Worm (Caenorhabditis elegans) whole organism, late embryonic: ENCODE measurements around the gene srv-2.
A peak's percentile ranks its signal among the peaks of the same experiment; 100 is the strongest.

Source experiments
- C08G9.2 ChIP-seq: sonication (generic microtip); optimal IDR thresholded peaks from 2 replicates; lab custom pipeline; 2016; ENCODE audit warnings: mild to moderate bottlenecking, missing genetic modification characterization, moderate library complexity, missing compliant biosample characterization
- C38D4.7 ChIP-seq: fragments of 200-800 bp; sonication (Bioruptor generic); optimal IDR thresholded peaks from 2 replicates; lab custom pipeline; 2018; ENCODE audit warnings: mild to moderate bottlenecking, missing genetic modification characterization, moderate library complexity, missing compliant biosample characterization
- K02D7.2 ChIP-seq: sonication (generic microtip); optimal IDR thresholded peaks from 2 replicates; lab custom pipeline; 2017; ENCODE audit warnings: mild to moderate bottlenecking, missing genetic modification characterization, missing compliant biosample characterization
- K09A11.1 ChIP-seq: sonication (generic microtip); optimal IDR thresholded peaks from 2 replicates; lab custom pipeline; 2017; ENCODE audit warnings: antibody characterized with exemption, mild to moderate bottlenecking, missing genetic modification characterization, missing compliant biosample characterization; ENCODE audit not compliant: insufficient read depth
- Y22D7AL.16 ChIP-seq: sonication (generic microtip); optimal IDR thresholded peaks from 2 replicates; lab custom pipeline; 2016; ENCODE audit warnings: missing genetic modification characterization, missing compliant biosample characterization
- ceh-18 ChIP-seq: sonication (generic microtip); optimal IDR thresholded peaks from 2 replicates; lab custom pipeline; 2016; ENCODE audit warnings: missing genetic modification characterization, missing compliant biosample characterization
- ceh-19 ChIP-seq: fragments of 200-800 bp; sonication (Bioruptor generic); optimal IDR thresholded peaks from 2 replicates; lab custom pipeline; 2018; ENCODE audit warnings: mild to moderate bottlenecking, missing genetic modification characterization, missing compliant biosample characterization
- ceh-34 ChIP-seq: sonication (generic microtip); optimal IDR thresholded peaks from 2 replicates; lab custom pipeline; 2016; ENCODE audit warnings: mild to moderate bottlenecking, missing genetic modification characterization, missing compliant biosample characterization
- ceh-9 ChIP-seq: sonication (generic microtip); optimal IDR thresholded peaks from 2 replicates; lab custom pipeline; 2016; ENCODE audit warnings: mild to moderate bottlenecking, missing genetic modification characterization, inconsistent platforms, missing compliant biosample characterization
- dve-1 ChIP-seq: sonication (generic microtip); optimal IDR thresholded peaks from 2 replicates; lab custom pipeline; 2017; ENCODE audit warnings: antibody characterized with exemption, mild to moderate bottlenecking, missing genetic modification characterization, missing compliant biosample characterization
- elt-2 ChIP-seq: sonication (generic microtip); optimal IDR thresholded peaks from 2 replicates; lab custom pipeline; 2016; ENCODE audit warnings: missing genetic modification reagents, missing genetic modification characterization, missing compliant biosample characterization
- elt-4 ChIP-seq: sonication (generic microtip); optimal IDR thresholded peaks from 2 replicates; lab custom pipeline; 2016; ENCODE audit warnings: missing genetic modification characterization, missing compliant biosample characterization
- eyg-1 ChIP-seq: sonication (generic microtip); optimal IDR thresholded peaks from 2 replicates; lab custom pipeline; 2016; ENCODE audit warnings: missing genotype, missing genetic modification characterization, missing compliant biosample characterization
- fax-1 ChIP-seq: sonication (generic microtip); optimal IDR thresholded peaks from 2 replicates; lab custom pipeline; 2016; ENCODE audit warnings: missing genotype, missing genetic modification characterization, missing compliant biosample characterization
- fkh-10 ChIP-seq: fragments of 150-350 bp; optimal IDR thresholded peaks from 2 replicates; lab custom pipeline; 2014; ENCODE audit warnings: missing biosample characterization, missing genetic modification reagents, missing genetic modification characterization
- gmeb-2 ChIP-seq: sonication (generic microtip); optimal IDR thresholded peaks from 2 replicates; lab custom pipeline; 2016; ENCODE audit warnings: missing genetic modification characterization, inconsistent platforms, missing compliant biosample characterization
- hlh-13 ChIP-seq: fragments of 200-800 bp; sonication (Bioruptor generic); optimal IDR thresholded peaks from 2 replicates; lab custom pipeline; 2018; ENCODE audit warnings: mild to moderate bottlenecking, missing genetic modification characterization, missing compliant biosample characterization
- lin-11 ChIP-seq: fragments of 200-800 bp; sonication (Bioruptor generic); optimal IDR thresholded peaks from 2 replicates; lab custom pipeline; 2018; ENCODE audit warnings: mild to moderate bottlenecking, missing genetic modification characterization, missing compliant biosample characterization
- mec-3 ChIP-seq: sonication (generic microtip); optimal IDR thresholded peaks from 2 replicates; lab custom pipeline; 2016; ENCODE audit warnings: borderline replicate concordance, missing genetic modification characterization, missing compliant biosample characterization
- nfya-1 ChIP-seq: sonication (generic microtip); optimal IDR thresholded peaks from 2 replicates; lab custom pipeline; 2017; ENCODE audit warnings: missing genetic modification characterization, mild to moderate bottlenecking, missing compliant biosample characterization, antibody characterized with exemption, moderate library complexity
- nhr-11 ChIP-seq: fragments of 150-350 bp; optimal IDR thresholded peaks from 2 replicates; lab custom pipeline; 2014; ENCODE audit warnings: missing biosample characterization, missing genetic modification characterization
- odd-2 ChIP-seq: sonication (generic microtip); optimal IDR thresholded peaks from 2 replicates; lab custom pipeline; 2017; ENCODE audit warnings: antibody characterized with exemption, mild to moderate bottlenecking, missing genetic modification characterization, missing compliant biosample characterization
- pag-3 ChIP-seq: sonication (generic microtip); optimal IDR thresholded peaks from 2 replicates; lab custom pipeline; 2016; ENCODE audit warnings: missing compliant biosample characterization, missing genetic modification characterization, borderline replicate concordance
- pha-4 ChIP-seq: fragments of 150-350 bp; optimal IDR thresholded peaks from 2 replicates; lab custom pipeline; 2018; ENCODE audit warnings: missing biosample characterization, missing genetic modification reagents, missing genetic modification characterization
- pqm-1 ChIP-seq: sonication (generic microtip); optimal IDR thresholded peaks from 2 replicates; lab custom pipeline; 2016; ENCODE audit warnings: missing genetic modification characterization, missing compliant biosample characterization
- pros-1 ChIP-seq: fragments of 150-350 bp; optimal IDR thresholded peaks from 2 replicates; lab custom pipeline; 2014; ENCODE audit warnings: missing biosample characterization, missing genetic modification reagents, missing genetic modification characterization
- sox-4 ChIP-seq: sonication (generic microtip); optimal IDR thresholded peaks from 2 replicates; lab custom pipeline; 2017; ENCODE audit warnings: mild to moderate bottlenecking, missing genetic modification characterization, inconsistent platforms, missing compliant biosample characterization
- syd-9 ChIP-seq: sonication (generic microtip); optimal IDR thresholded peaks from 2 replicates; lab custom pipeline; 2016; ENCODE audit warnings: mild to moderate bottlenecking, missing genetic modification characterization, moderate library complexity, missing compliant biosample characterization
- tbx-2 ChIP-seq: sonication (generic microtip); optimal IDR thresholded peaks from 2 replicates; lab custom pipeline; 2016; ENCODE audit warnings: missing genetic modification characterization, missing compliant biosample characterization
- unc-3 ChIP-seq, 2 experiments: fragments of 200-800 bp in 1 of 2; sonication (Bioruptor generic) in 1 of 2; sonication (generic microtip) in 1 of 2; conservative IDR thresholded peaks in 1 of 2; optimal IDR thresholded peaks in 1 of 2; 2 replicates each; pipeline versions ENCODE4 v1.3.6 to Lab custom; 2016 to 2022; ENCODE audit warnings: missing compliant biosample characterization in 2 of 2, missing genetic modification characterization in 2 of 2, missing genetic modification reagents in 1 of 2
- unc-55 ChIP-seq: sonication (generic microtip); optimal IDR thresholded peaks from 2 replicates; lab custom pipeline; 2017; ENCODE audit warnings: missing biosample characterization, missing genetic modification reagents, missing genetic modification characterization
- unc-86 ChIP-seq: sonication (generic microtip); optimal IDR thresholded peaks from 2 replicates; lab custom pipeline; 2016; ENCODE audit warnings: missing genetic modification characterization, missing compliant biosample characterization
- ztf-16 ChIP-seq: sonication (generic microtip); optimal IDR thresholded peaks from 2 replicates; lab custom pipeline; 2017; ENCODE audit warnings: missing genetic modification characterization, missing compliant biosample characterization

Gene srv-2

ce11 chrII:10574177-10574576 lies 27.9 kb downstream of the srv-2 start:
- TF ChIP-seq dve-1 (tag; lab: Kevin White, UChicago), result no peak
- TF ChIP-seq nfya-1 (tag; lab: Kevin White, UChicago), result no peak
- no peak for TF ChIP-seq K09A11.1
- TF ChIP-seq tbx-2 (tag; lab: Kevin White, UChicago), result no peak
- no peak for TF ChIP-seq elt-4 (tag; lab: Kevin White, UChicago)
- TF ChIP-seq ceh-9, result no peak
- no peak for TF ChIP-seq ceh-19 (GFP tag; lab: Kevin White, UChicago)
- TF ChIP-seq C38D4.7, result no peak
- no peak for TF ChIP-seq gmeb-2
- TF ChIP-seq ceh-34 (tag; lab: Kevin White, UChicago), result no peak
- no peak for TF ChIP-seq lin-11 (tag; lab: Kevin White, UChicago)
- no peak for TF ChIP-seq mec-3 (tag; lab: Kevin White, UChicago)
- no peak for TF ChIP-seq elt-2 (tag; lab: Kevin White, UChicago)
- TF ChIP-seq pha-4 (tag; lab: Kevin White, UChicago), result no peak
- no peak for TF ChIP-seq K02D7.2 (tag; lab: Kevin White, UChicago)
- TF ChIP-seq pag-3, result no peak
- no peak for TF ChIP-seq syd-9 (tag; lab: Kevin White, UChicago)
- no peak for TF ChIP-seq pqm-1 (tag; lab: Kevin White, UChicago)
- TF ChIP-seq ceh-18 (tag; lab: Kevin White, UChicago), result no peak
- TF ChIP-seq, all 69 proteins: peak for 0

DNA sequence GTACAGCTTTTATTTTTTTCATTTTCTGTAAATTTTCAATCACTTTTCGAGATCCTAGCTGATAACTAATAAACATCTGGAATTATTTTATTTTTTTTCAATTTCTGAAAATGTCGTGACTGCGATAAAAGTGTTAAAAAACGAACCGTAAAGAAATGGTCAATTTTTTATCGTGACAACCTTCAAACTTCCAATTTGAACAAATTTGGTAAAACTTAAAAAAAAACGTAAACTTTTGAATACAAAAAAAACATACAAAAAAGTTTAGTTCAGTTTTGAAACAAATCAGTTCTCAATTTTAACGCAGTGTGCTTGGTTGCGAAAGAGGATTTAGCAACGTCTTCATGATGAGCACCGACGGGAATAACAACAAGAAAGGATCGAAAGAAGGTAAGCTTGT lies 30.1 kb downstream of the srv-2 start, which contains the start of gene C06A1.3:
TSS of gene C06A1.3 (plus strand) at position 301 of the 400 bp plus-strand sequence.
- TF ChIP-seq pqm-1 (tag; lab: Kevin White, UChicago), result no peak
- TF ChIP-seq sox-4 (tag; lab: Kevin White, UChicago), result no peak

DNA sequence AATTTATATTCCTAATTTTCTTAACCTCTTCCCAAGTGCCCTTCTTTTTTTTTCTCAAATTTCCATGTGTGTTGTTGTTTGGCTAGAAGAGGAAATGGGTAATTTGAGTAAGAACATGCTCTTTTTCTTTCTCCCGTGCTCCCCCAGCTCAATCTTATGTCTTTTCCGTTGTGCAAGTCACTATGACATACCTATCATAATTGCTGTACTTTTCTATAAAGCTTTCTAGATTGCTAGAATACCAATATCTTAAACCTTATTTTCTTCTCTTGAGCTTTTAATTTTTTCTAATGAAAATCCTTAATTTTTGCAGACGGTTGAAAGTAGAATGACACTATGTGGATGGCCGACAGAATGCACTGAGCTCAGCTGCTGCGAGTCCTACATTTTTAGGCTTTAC lies 31.8 kb downstream of the srv-2 start, which contains the start of gene txt-13:
TSS of gene txt-13 (plus strand) at position 301 of the 400 bp plus-strand sequence.
- no peak for TF ChIP-seq fax-1 (tag; lab: Kevin White, UChicago)
- no peak for TF ChIP-seq elt-2 (tag; lab: Kevin White, UChicago)

DNA sequence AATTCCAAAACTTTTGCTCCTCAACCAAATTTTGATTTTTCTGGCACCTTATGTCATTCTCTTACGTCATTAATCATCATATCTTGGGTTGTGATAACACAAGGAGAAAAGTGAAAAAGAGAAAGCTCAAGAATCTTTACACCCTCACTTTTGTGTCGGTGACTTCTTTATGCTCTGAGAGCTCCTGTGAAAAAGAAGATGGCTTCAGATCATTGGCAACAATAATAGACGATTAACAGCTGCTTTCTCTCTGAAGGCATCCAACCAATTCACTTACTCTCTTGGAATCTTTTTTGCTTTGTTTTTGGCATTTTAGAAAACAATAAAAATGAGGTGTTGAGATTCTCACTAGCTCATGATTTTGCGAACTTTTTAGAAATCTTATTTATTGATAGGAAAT lies 32.6 kb downstream of the srv-2 start:
- TF ChIP-seq fkh-10 (GFP tag; lab: Kevin White, UChicago), result no peak
- no peak for TF ChIP-seq Y22D7AL.16 (tag; lab: Kevin White, UChicago)
- no peak for TF ChIP-seq unc-86 (tag; lab: Kevin White, UChicago)
- no peak for TF ChIP-seq C38D4.7
- no peak for TF ChIP-seq dve-1 (tag; lab: Kevin White, UChicago)
- TF ChIP-seq unc-55 (GFP tag; lab: Kevin White, UChicago), result peak; percentile 13
- no peak for TF ChIP-seq hlh-13 (GFP tag; lab: Kevin White, UChicago)

DNA sequence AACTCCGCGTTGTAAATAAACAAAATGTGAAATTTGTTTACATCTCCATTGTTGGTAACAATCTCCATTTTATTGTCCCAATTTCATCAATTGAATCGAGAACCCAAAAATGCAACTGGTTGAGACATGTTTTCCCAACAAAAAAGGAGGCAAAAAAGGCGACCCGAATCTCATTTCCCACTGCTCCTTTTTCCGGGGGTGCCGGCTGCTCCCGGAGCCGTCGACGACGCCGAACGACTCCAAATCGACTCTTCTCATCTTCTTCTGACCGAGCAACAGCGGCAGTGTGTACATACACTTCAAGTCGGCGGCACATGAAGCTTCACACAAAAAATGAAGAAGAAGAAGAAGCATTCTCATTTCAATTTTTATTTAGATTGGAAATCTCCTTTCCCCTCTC lies 35.6 kb downstream of the srv-2 start:
- no peak for TF ChIP-seq nhr-11 (tag; lab: Kevin White, UChicago)
- no peak for TF ChIP-seq unc-3 (GFP tag; conservative IDR thresholded peaks at IDR 0.05; lab: Robert Waterston, UW)
- no peak for TF ChIP-seq unc-3 (tag; optimal IDR thresholded peaks at IDR 0.05; lab: Kevin White, UChicago)
- TF ChIP-seq unc-86 (tag; lab: Kevin White, UChicago), result no peak
- TF ChIP-seq C08G9.2 (tag; lab: Kevin White, UChicago), result no peak
- TF ChIP-seq odd-2 (tag; lab: Kevin White, UChicago), result no peak
- TF ChIP-seq tbx-2 (tag; lab: Kevin White, UChicago), result no peak
- no peak for TF ChIP-seq nfya-1 (tag; lab: Kevin White, UChicago)
- TF ChIP-seq eyg-1 (tag; lab: Kevin White, UChicago), result no peak
- TF ChIP-seq K09A11.1, result no peak
- TF ChIP-seq K02D7.2 (tag; lab: Kevin White, UChicago), result no peak
- no peak for TF ChIP-seq pros-1
- TF ChIP-seq ztf-16 (tag; lab: Kevin White, UChicago), result no peak
- TF ChIP-seq ceh-9, result no peak
- TF ChIP-seq, all 69 proteins: peak for 0
